Fruit fly (Drosophila melanogaster) whole organism, embryonic: ENCODE measurements around the gene E2f1.

Experiments used
- Antp ChIP-seq: fragments of 200-800 bp; sonication (Bioruptor generic); optimal IDR thresholded peaks from 3 replicates; lab custom pipeline; 2016; ENCODE audit warnings: missing biosample characterization, missing genetic modification characterization
- Bgb ChIP-seq: fragments of 200-800 bp; sonication (Bioruptor generic); IDR thresholded peaks from 2 replicates; pipeline ENCODE4 v1.3.6; 2022; ENCODE audit warnings: missing biosample characterization, missing genetic modification characterization; ENCODE audit not compliant: partially characterized antibody
- CG10274 ChIP-seq: fragments of 200-800 bp; sonication (Bioruptor generic); optimal IDR thresholded peaks from 3 replicates; lab custom pipeline; 2017; ENCODE audit warnings: missing biosample characterization, mild to moderate bottlenecking, missing genetic modification characterization
- CG10321 ChIP-seq: fragments of 200-800 bp; sonication (Bioruptor generic); IDR thresholded peaks from 2 replicates; pipeline ENCODE4 v1.3.6; 2022; ENCODE audit warnings: missing biosample characterization, missing genetic modification characterization
- CG10543 ChIP-seq: fragments of 200-800 bp; sonication (Bioruptor generic); optimal IDR thresholded peaks from 3 replicates; lab custom pipeline; 2017; ENCODE audit warnings: missing biosample characterization, mild to moderate bottlenecking, missing genetic modification characterization, moderate library complexity
- CG10959 ChIP-seq: fragments of 200-800 bp; sonication (Bioruptor generic); IDR thresholded peaks from 2 replicates; pipeline ENCODE4 v1.3.6; 2022; ENCODE audit warnings: missing biosample characterization, missing genetic modification characterization
- CG11247 ChIP-seq: fragments of 200-800 bp; sonication (Bioruptor generic); IDR thresholded peaks from 2 replicates; pipeline ENCODE4 v1.3.6; 2022; ENCODE audit warnings: missing biosample characterization, missing genetic modification characterization
- CG14050 ChIP-seq: fragments of 200-800 bp; sonication (Bioruptor generic); IDR thresholded peaks from 3 replicates; pipeline ENCODE4 v1.3.6; 2022; ENCODE audit warnings: missing biosample characterization, missing genetic modification characterization
- CG15269 ChIP-seq: fragments of 200-800 bp; sonication (Bioruptor generic); optimal IDR thresholded peaks from 2 replicates; lab custom pipeline; 2018; ENCODE audit warnings: missing biosample characterization, mild to moderate bottlenecking, missing genetic modification characterization, moderate library complexity
- CG15696 ChIP-seq: fragments of 200-800 bp; sonication (Bioruptor generic); optimal IDR thresholded peaks from 2 replicates; lab custom pipeline; 2019; ENCODE audit warnings: missing biosample characterization, mild to moderate bottlenecking, missing genetic modification characterization, moderate library complexity
- CG18599 ChIP-seq: fragments of 200-800 bp; sonication (Bioruptor generic); optimal IDR thresholded peaks from 3 replicates; lab custom pipeline; 2017; ENCODE audit warnings: missing biosample characterization, missing genetic modification characterization, mild to moderate bottlenecking, moderate library complexity, missing genetic modification reagents
- CG30020 ChIP-seq: fragments of 200-800 bp; optimal IDR thresholded peaks from 2 replicates; lab custom pipeline; 2019; ENCODE audit warnings: missing biosample characterization, mild to moderate bottlenecking, missing genetic modification characterization, moderate library complexity
- CG30403 ChIP-seq: fragments of 200-800 bp; sonication (Bioruptor generic); optimal IDR thresholded peaks from 3 replicates; lab custom pipeline; 2016; ENCODE audit warnings: missing biosample characterization, missing genetic modification characterization
- CG32532 ChIP-seq: fragments of 200-800 bp; sonication (Bioruptor generic); IDR thresholded peaks from 2 replicates; pipeline ENCODE4 v1.3.6; 2022; ENCODE audit warnings: missing biosample characterization, missing genetic modification characterization
- CG42726 ChIP-seq: fragments of 200-800 bp; sonication (Bioruptor generic); IDR thresholded peaks from 2 replicates; pipeline ENCODE4 v1.3.6; 2022; ENCODE audit warnings: missing biosample characterization, missing genetic modification characterization; ENCODE audit not compliant: partially characterized antibody
- CG4328 ChIP-seq: fragments of 200-800 bp; sonication (Bioruptor generic); optimal IDR thresholded peaks from 3 replicates; lab custom pipeline; 2017; ENCODE audit warnings: missing biosample characterization, missing genetic modification reagents, missing genetic modification characterization
- CG43689 ChIP-seq: fragments of 200-800 bp; sonication (Bioruptor generic); IDR thresholded peaks from 2 replicates; pipeline ENCODE4 v1.3.6; 2022; ENCODE audit warnings: missing biosample characterization, missing genetic modification characterization
- CG4617 ChIP-seq: fragments of 200-800 bp; sonication (Bioruptor generic); optimal IDR thresholded peaks from 3 replicates; lab custom pipeline; 2016; ENCODE audit warnings: missing biosample characterization, missing genetic modification characterization, borderline replicate concordance
- CG4820 ChIP-seq: fragments of 200-800 bp; sonication (Bioruptor generic); optimal IDR thresholded peaks from 3 replicates; lab custom pipeline; 2016; ENCODE audit warnings: missing biosample characterization, missing genetic modification characterization
- CG6854 ChIP-seq: fragments of 200-800 bp; sonication (Bioruptor generic); optimal IDR thresholded peaks from 3 replicates; lab custom pipeline; 2017; ENCODE audit warnings: missing biosample characterization, mild to moderate bottlenecking, missing genetic modification characterization
- CG8089 ChIP-seq: fragments of 200-800 bp; sonication (Bioruptor generic); optimal IDR thresholded peaks from 3 replicates; lab custom pipeline; 2016; ENCODE audit warnings: missing biosample characterization, missing genetic modification characterization
- CG8944 ChIP-seq: fragments of 200-800 bp; sonication (Bioruptor generic); optimal IDR thresholded peaks from 3 replicates; lab custom pipeline; 2016; ENCODE audit warnings: missing biosample characterization, missing genetic modification characterization
- CrebB ChIP-seq: fragments of 200-800 bp; sonication (Bioruptor generic); optimal IDR thresholded peaks from 3 replicates; lab custom pipeline; 2018; ENCODE audit warnings: missing biosample characterization, mild to moderate bottlenecking, missing genetic modification characterization
- Dfd ChIP-seq, 2 experiments: fragments of >200 bp; optimal IDR thresholded peaks; 2 replicates each; lab custom pipeline; 2017; ENCODE audit warnings: missing biosample characterization in 2 of 2, missing genetic modification characterization in 2 of 2
- Dll ChIP-seq: fragments of 200-800 bp; sonication (Bioruptor generic); IDR thresholded peaks from 4 replicates; pipeline ENCODE4 v1.3.6; 2022; ENCODE audit warnings: missing biosample characterization, missing genetic modification characterization; ENCODE audit not compliant: partially characterized antibody
- HLH54F ChIP-seq: fragments of 200-800 bp; sonication (Bioruptor generic); optimal IDR thresholded peaks from 3 replicates; lab custom pipeline; 2016; ENCODE audit warnings: missing biosample characterization, missing genetic modification characterization
- HmgZ ChIP-seq: fragments of 200-800 bp; sonication (Bioruptor generic); optimal IDR thresholded peaks from 2 replicates; lab custom pipeline; 2018; ENCODE audit warnings: missing biosample characterization, mild to moderate bottlenecking, missing genetic modification characterization
- Hsf ChIP-seq: fragments of 200-800 bp; sonication (Bioruptor generic); optimal IDR thresholded peaks from 3 replicates; lab custom pipeline; 2016; ENCODE audit warnings: missing biosample characterization, missing genetic modification characterization
- Lhr ChIP-seq: fragments of 200-800 bp; sonication (Bioruptor generic); optimal IDR thresholded peaks from 3 replicates; lab custom pipeline; 2017; ENCODE audit warnings: mild to moderate bottlenecking, missing biosample characterization, missing genetic modification reagents, missing genetic modification characterization
- NC2β ChIP-seq: fragments of 200-800 bp; sonication (Bioruptor generic); optimal IDR thresholded peaks from 2 replicates; lab custom pipeline; 2016; ENCODE audit warnings: missing biosample characterization, missing genetic modification characterization
- Neu2 ChIP-seq: fragments of 200-800 bp; sonication (Bioruptor generic); optimal IDR thresholded peaks from 3 replicates; lab custom pipeline; 2016; ENCODE audit warnings: missing biosample characterization, missing genetic modification characterization, borderline replicate concordance
- Optix ChIP-seq: fragments of 200-800 bp; sonication (Bioruptor generic); IDR thresholded peaks from 3 replicates; pipeline ENCODE4 v1.3.6; 2022; ENCODE audit warnings: missing biosample characterization, missing genetic modification characterization
- Spps ChIP-seq: fragments of 200-800 bp; sonication (Bioruptor generic); optimal IDR thresholded peaks from 2 replicates; lab custom pipeline; 2018; ENCODE audit warnings: missing biosample characterization, mild to moderate bottlenecking, missing genetic modification characterization
- Vsx1 ChIP-seq: fragments of 200-800 bp; sonication (Bioruptor generic); optimal IDR thresholded peaks from 2 replicates; lab custom pipeline; 2017; ENCODE audit warnings: missing biosample characterization, mild to moderate bottlenecking, missing genetic modification characterization, missing genetic modification reagents
- ap ChIP-seq: fragments of 200-800 bp; sonication (Bioruptor generic); IDR thresholded peaks from 2 replicates; pipeline ENCODE4 v1.3.6; 2022; ENCODE audit warnings: missing biosample characterization, missing genetic modification characterization
- ash1 ChIP-seq: fragments of 200-800 bp; sonication (Bioruptor generic); optimal IDR thresholded peaks from 2 replicates; lab custom pipeline; 2018; ENCODE audit warnings: missing biosample characterization, mild to moderate bottlenecking, missing genetic modification characterization
- bcd ChIP-seq: fragments of 200-800 bp; sonication (Bioruptor generic); optimal IDR thresholded peaks from 2 replicates; lab custom pipeline; 2017; ENCODE audit warnings: missing biosample characterization, mild to moderate bottlenecking, missing genetic modification characterization
- btn ChIP-seq: fragments of 200-800 bp; sonication (Bioruptor generic); optimal IDR thresholded peaks from 2 replicates; lab custom pipeline; 2016; ENCODE audit warnings: missing biosample characterization, missing genetic modification characterization
- corto ChIP-seq: fragments of 200-800 bp; sonication (Bioruptor generic); optimal IDR thresholded peaks from 2 replicates; lab custom pipeline; 2016; ENCODE audit warnings: missing biosample characterization, mild to moderate bottlenecking, missing genetic modification characterization, moderate library complexity
- cwo ChIP-seq: fragments of 200-800 bp; sonication (Bioruptor generic); optimal IDR thresholded peaks from 3 replicates; lab custom pipeline; 2017; ENCODE audit warnings: missing biosample characterization, missing genetic modification characterization, mild to moderate bottlenecking, moderate library complexity, missing genetic modification reagents
- inv ChIP-seq: fragments of 200-800 bp; sonication (Bioruptor generic); IDR thresholded peaks from 2 replicates; pipeline ENCODE4 v1.3.6; 2022; ENCODE audit warnings: missing biosample characterization, missing genetic modification characterization; ENCODE audit not compliant: partially characterized antibody
- kah ChIP-seq: fragments of 200-800 bp; sonication (Bioruptor generic); optimal IDR thresholded peaks from 2 replicates; lab custom pipeline; 2018; ENCODE audit warnings: missing biosample characterization, mild to moderate bottlenecking, missing genetic modification characterization
- kay ChIP-seq: fragments of 200-800 bp; sonication (Bioruptor generic); optimal IDR thresholded peaks from 2 replicates; lab custom pipeline; 2016; ENCODE audit warnings: missing biosample characterization, missing genetic modification characterization
- maf-S ChIP-seq: fragments of 200-800 bp; sonication (Bioruptor generic); optimal IDR thresholded peaks from 2 replicates; lab custom pipeline; 2016; ENCODE audit warnings: missing biosample characterization, missing genetic modification characterization
- nerfin-2 ChIP-seq: fragments of 200-800 bp; sonication (Bioruptor generic); IDR thresholded peaks from 2 replicates; pipeline ENCODE4 v1.3.6; 2022; ENCODE audit warnings: missing biosample characterization, missing genetic modification characterization; ENCODE audit not compliant: partially characterized antibody
- row ChIP-seq: fragments of 200-800 bp; sonication (Bioruptor generic); IDR thresholded peaks from 3 replicates; pipeline ENCODE4 v1.3.6; 2022; ENCODE audit warnings: missing biosample characterization, missing genetic modification characterization
- sens ChIP-seq: fragments of 200-800 bp; sonication (Bioruptor generic); peaks from one replicate; lab custom pipeline; 2016; ENCODE audit warnings: missing biosample characterization, missing genetic modification characterization
- ssp ChIP-seq: fragments of 200-800 bp; sonication (Bioruptor generic); IDR thresholded peaks from 2 replicates; pipeline ENCODE4 v1.3.6; 2022; ENCODE audit warnings: missing biosample characterization, missing genetic modification characterization
- ttk ChIP-seq: fragments of 200-800 bp; sonication (Bioruptor generic); IDR thresholded peaks from 2 replicates; pipeline ENCODE4 v2.1.2; 2022; ENCODE audit warnings: missing biosample characterization, missing genetic modification characterization
- z ChIP-seq: fragments of 200-800 bp; sonication (Bioruptor generic); IDR thresholded peaks from 3 replicates; pipeline ENCODE4 v1.3.6; 2022; ENCODE audit warnings: missing biosample characterization, missing genetic modification characterization

Gene E2f1

DNA sequence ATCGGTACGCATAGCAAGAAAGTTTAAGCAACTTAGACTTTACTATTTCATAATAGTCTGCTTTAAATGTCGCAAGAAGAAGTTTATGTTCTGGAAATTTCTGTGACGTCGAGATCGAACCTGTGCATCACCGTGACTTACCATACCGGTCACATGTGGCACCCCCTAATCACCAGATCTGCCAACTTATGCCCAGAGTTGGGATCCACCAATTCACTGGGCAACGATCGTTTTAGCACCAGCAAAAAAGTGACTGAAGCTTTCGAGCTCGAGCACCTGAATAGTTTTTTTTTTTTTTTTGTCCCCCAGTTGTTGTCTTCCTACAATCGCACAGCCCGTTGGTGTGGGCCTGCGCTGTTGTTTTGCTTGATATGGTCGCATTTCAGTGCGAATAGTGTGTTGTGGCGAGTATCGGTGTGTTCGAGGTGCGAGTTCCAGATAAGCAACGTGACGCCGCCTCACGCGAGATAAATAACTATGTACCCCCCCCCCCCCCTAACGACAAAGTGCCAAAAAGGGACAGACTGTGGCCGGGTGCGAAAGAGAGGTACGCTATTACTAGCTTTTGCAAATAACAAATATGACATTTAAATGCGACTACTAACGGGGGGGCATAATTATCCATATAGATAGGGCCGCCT, 76.3 kb downstream of the E2f1 start (continued):
- no peak for TF ChIP-seq Lhr (GFP tag; lab: Kevin White, UChicago)
- TF ChIP-seq CG30403 (GFP tag; lab: Kevin White, UChicago), result no peak
- TF ChIP-seq Dfd (GFP tag; optimal IDR thresholded peaks at IDR 0.05; lab: Kevin White, UChicago), result no peak
- peak; percentile 84 for TF ChIP-seq CG10543 (GFP tag; lab: Kevin White, UChicago)
- no peak for TF ChIP-seq maf-S (GFP tag; lab: Kevin White, UChicago)
- TF ChIP-seq ssp (GFP tag; lab: Robert Waterston, UW), result no peak
- TF ChIP-seq CG32532, result 0 out of 2 replicates have a peak, but pooled peaks have one; percentile 31
- peak; percentile 94 for TF ChIP-seq cwo (GFP tag; lab: Kevin White, UChicago)
- peak; percentile 18 for TF ChIP-seq CG15269 (tag; lab: Kevin White, UChicago)
- no peak for TF ChIP-seq CG8089 (GFP tag; lab: Kevin White, UChicago)
- TF ChIP-seq HLH54F, result no peak
- no peak for TF ChIP-seq CG11247 (GFP tag; lab: Robert Waterston, UW)
- TF ChIP-seq z (GFP tag; lab: Robert Waterston, UW), result no peak
- no peak for TF ChIP-seq btn (GFP tag; lab: Kevin White, UChicago)
- TF ChIP-seq Vsx1 (GFP tag; lab: Kevin White, UChicago), result no peak
- TF ChIP-seq CG42726 (GFP tag; lab: Robert Waterston, UW), result no peak
- TF ChIP-seq CG10321 (GFP tag; lab: Robert Waterston, UW), result peak; percentile 45; the same call in 1 of the 2 replicates
- no peak for TF ChIP-seq ttk (GFP tag; lab: Robert Waterston, UW)
- TF ChIP-seq CG30020 (tag; lab: Kevin White, UChicago), result no peak
- no peak for TF ChIP-seq CG10274 (GFP tag; lab: Kevin White, UChicago)
- no peak for TF ChIP-seq corto (GFP tag; lab: Kevin White, UChicago)
- TF ChIP-seq Antp (GFP tag; lab: Kevin White, UChicago), result no peak
- no peak for TF ChIP-seq kah
- TF ChIP-seq NC2β (GFP tag; lab: Kevin White, UChicago), result no peak
- TF ChIP-seq inv, result no peak
- no peak for TF ChIP-seq ap (GFP tag; lab: Robert Waterston, UW)
- TF ChIP-seq CG18599, result peak; percentile 51
- no peak for TF ChIP-seq nerfin-2
- no peak for TF ChIP-seq CG6854
- TF ChIP-seq Bgb, result no peak; the same call in 1 of the 2 replicates
- TF ChIP-seq CG4617 (GFP tag; lab: Kevin White, UChicago), result no peak
- TF ChIP-seq CG4328 (GFP tag; lab: Kevin White, UChicago), result peak; percentile 6
- no peak for TF ChIP-seq ash1
- no peak for TF ChIP-seq kay (GFP tag; lab: Kevin White, UChicago)
- TF ChIP-seq CG14050 (GFP tag; lab: Robert Waterston, UW), result no peak
- TF ChIP-seq row (GFP tag; lab: Robert Waterston, UW), result no peak
- TF ChIP-seq CrebB (tag; lab: Kevin White, UChicago), result peak; percentile 2
- no peak for TF ChIP-seq CG8944 (GFP tag; lab: Kevin White, UChicago)
- no peak for TF ChIP-seq CG43689 (GFP tag; lab: Robert Waterston, UW)
- no peak for TF ChIP-seq Neu2 (GFP tag; lab: Kevin White, UChicago)
- no peak for TF ChIP-seq sens (GFP tag; lab: Kevin White, UChicago)
- TF ChIP-seq CG15696 (tag; lab: Kevin White, UChicago), result no peak
- no peak for TF ChIP-seq CG10959
- TF ChIP-seq bcd (GFP tag; lab: Kevin White, UChicago), result no peak
- no peak for TF ChIP-seq Optix (GFP tag; lab: Robert Waterston, UW)
- TF ChIP-seq Hsf, result no peak
- no peak for TF ChIP-seq Dll (GFP tag; lab: Robert Waterston, UW)
- peak; percentile 26 for TF ChIP-seq HmgZ (tag; lab: Kevin White, UChicago)
- TF ChIP-seq Spps (tag; lab: Kevin White, UChicago), result no peak
- no peak for TF ChIP-seq CG4820
